Fruit fly (Drosophila melanogaster) whole organism, embryonic: ENCODE data around the gene Vha68-3.
A peak's percentile ranks its signal among the peaks of the same experiment; 100 is the strongest.

Experiments
- ATbp ChIP-seq: fragments of 200-800 bp; sonication (Bioruptor generic); optimal IDR thresholded peaks from 2 replicates; lab custom pipeline; 2017; ENCODE audit warnings: missing biosample characterization, mild to moderate bottlenecking, missing genetic modification characterization, missing genetic modification reagents
- Abd-B ChIP-seq: fragments of 200-800 bp; sonication (Bioruptor generic); optimal IDR thresholded peaks from 2 replicates; lab custom pipeline; 2018; ENCODE audit warnings: missing biosample characterization, mild to moderate bottlenecking, missing genetic modification characterization, moderate library complexity
- Atf-2 ChIP-seq: fragments of 200-800 bp; sonication (Bioruptor generic); optimal IDR thresholded peaks from 2 replicates; lab custom pipeline; 2016; ENCODE audit warnings: missing biosample characterization, missing genetic modification characterization
- BEAF-32 ChIP-seq: fragments of 200-800 bp; sonication (Bioruptor generic); optimal IDR thresholded peaks from 3 replicates; lab custom pipeline; 2017; ENCODE audit warnings: missing biosample characterization, missing genetic modification characterization, mild to moderate bottlenecking, moderate library complexity, missing genetic modification reagents
- CG10267 ChIP-seq: fragments of 200-800 bp; sonication (Bioruptor generic); optimal IDR thresholded peaks from 2 replicates; lab custom pipeline; 2018; ENCODE audit warnings: missing biosample characterization, mild to moderate bottlenecking, missing genetic modification characterization, moderate library complexity
- CG10462 ChIP-seq: fragments of 200-800 bp; sonication (Bioruptor generic); optimal IDR thresholded peaks from 2 replicates; lab custom pipeline; 2016; ENCODE audit warnings: missing biosample characterization, missing genetic modification characterization
- CG10565 ChIP-seq: fragments of 200-800 bp; sonication (Bioruptor generic); optimal IDR thresholded peaks from 3 replicates; lab custom pipeline; 2016; ENCODE audit warnings: missing biosample characterization, mild to moderate bottlenecking, missing genetic modification characterization
- CG11504 ChIP-seq: fragments of 200-800 bp; sonication (Bioruptor generic); optimal IDR thresholded peaks from 3 replicates; lab custom pipeline; 2019; ENCODE audit warnings: missing biosample characterization, mild to moderate bottlenecking, missing genetic modification characterization, moderate library complexity
- CG11695 ChIP-seq: fragments of 200-800 bp; sonication (Bioruptor generic); IDR thresholded peaks from 3 replicates; pipeline ENCODE4 v1.3.6; 2022; ENCODE audit warnings: missing biosample characterization, missing genetic modification characterization
- CG12769 ChIP-seq: fragments of 200-800 bp; sonication (Bioruptor generic); optimal IDR thresholded peaks from 2 replicates; lab custom pipeline; 2019; ENCODE audit warnings: missing biosample characterization, mild to moderate bottlenecking, missing genetic modification characterization, moderate library complexity
- CG14710 ChIP-seq: fragments of 200-800 bp; sonication (Bioruptor generic); optimal IDR thresholded peaks from 3 replicates; lab custom pipeline; 2019; ENCODE audit warnings: missing biosample characterization, mild to moderate bottlenecking, missing genetic modification characterization, moderate library complexity
- CG17186 ChIP-seq: fragments of 200-800 bp; sonication (Bioruptor generic); optimal IDR thresholded peaks from 3 replicates; lab custom pipeline; 2017; ENCODE audit warnings: missing biosample characterization, missing genetic modification reagents, missing genetic modification characterization
- CG18764 ChIP-seq: fragments of 200-800 bp; sonication (Bioruptor generic); optimal IDR thresholded peaks from 3 replicates; lab custom pipeline; 2016; ENCODE audit warnings: missing biosample characterization, missing genetic modification characterization
- CG2120 ChIP-seq: fragments of 200-800 bp; sonication (Bioruptor generic); optimal IDR thresholded peaks from 3 replicates; lab custom pipeline; 2016; ENCODE audit warnings: missing biosample characterization, missing genetic modification characterization
- CG33557 ChIP-seq: fragments of 200-800 bp; sonication (Bioruptor generic); optimal IDR thresholded peaks from 2 replicates; lab custom pipeline; 2019; ENCODE audit warnings: missing biosample characterization, mild to moderate bottlenecking, missing genetic modification characterization, moderate library complexity
- CG3838 ChIP-seq: fragments of 200-800 bp; sonication (Bioruptor generic); optimal IDR thresholded peaks from 3 replicates; lab custom pipeline; 2016; ENCODE audit warnings: missing biosample characterization, missing genetic modification characterization
- CG5953 ChIP-seq: fragments of 200-800 bp; sonication (Bioruptor generic); IDR thresholded peaks from 2 replicates; pipeline ENCODE4 v1.3.6; 2022; ENCODE audit warnings: missing biosample characterization, missing genetic modification characterization
- CG7839 ChIP-seq: fragments of 200-800 bp; sonication (Bioruptor generic); optimal IDR thresholded peaks from 3 replicates; lab custom pipeline; 2018; ENCODE audit warnings: missing biosample characterization, mild to moderate bottlenecking, missing genetic modification characterization, moderate library complexity
- CG8944 ChIP-seq: fragments of 200-800 bp; sonication (Bioruptor generic); optimal IDR thresholded peaks from 3 replicates; lab custom pipeline; 2016; ENCODE audit warnings: missing biosample characterization, missing genetic modification characterization
- CG9876 ChIP-seq: fragments of 200-800 bp; sonication (Bioruptor generic); optimal IDR thresholded peaks from 2 replicates; lab custom pipeline; 2016; ENCODE audit warnings: missing biosample characterization, missing genetic modification characterization
- Camta ChIP-seq: fragments of 200-800 bp; sonication (Bioruptor generic); optimal IDR thresholded peaks from 2 replicates; lab custom pipeline; 2016; ENCODE audit warnings: missing biosample characterization, missing genetic modification characterization
- Dbx ChIP-seq: fragments of 200-800 bp; sonication (Bioruptor generic); IDR thresholded peaks from 3 replicates; pipeline ENCODE4 v1.3.6; 2022; ENCODE audit warnings: missing biosample characterization, missing genetic modification characterization
- Dip2 ChIP-seq: fragments of 200-800 bp; sonication (Bioruptor generic); IDR thresholded peaks from 2 replicates; pipeline ENCODE4 v1.3.6; 2022; ENCODE audit warnings: missing biosample characterization, missing genetic modification characterization
- Dref ChIP-seq: fragments of 200-800 bp; sonication (Bioruptor generic); IDR thresholded peaks from 2 replicates; pipeline ENCODE4 v1.3.6; 2022; ENCODE audit warnings: missing biosample characterization, missing genetic modification characterization
- Ets65A ChIP-seq: fragments of 200-800 bp; sonication (Bioruptor generic); peaks from one replicate; lab custom pipeline; 2016; ENCODE audit warnings: missing biosample characterization, missing genetic modification characterization
- Gug ChIP-seq: fragments of 200-800 bp; sonication (Bioruptor generic); IDR thresholded peaks from 4 replicates; pipeline ENCODE4 v1.3.6; 2022; ENCODE audit warnings: missing biosample characterization, missing genetic modification characterization
- HLHmδ ChIP-seq: fragments of 200-800 bp; sonication (Bioruptor generic); optimal IDR thresholded peaks from 2 replicates; lab custom pipeline; 2018; ENCODE audit warnings: missing biosample characterization, mild to moderate bottlenecking, missing genetic modification characterization, moderate library complexity
- Hey ChIP-seq: fragments of 200-800 bp; sonication (Bioruptor generic); optimal IDR thresholded peaks from 3 replicates; lab custom pipeline; 2018; ENCODE audit warnings: missing biosample characterization, mild to moderate bottlenecking, missing genetic modification characterization
- Hr78 ChIP-seq, 2 experiments: fragments of 200-800 bp in 1 of 2; fragments of >200 bp in 1 of 2; sonication (Bioruptor generic) in 1 of 2; optimal IDR thresholded peaks; 2 replicates each; lab custom pipeline; 2017 to 2019; ENCODE audit warnings: missing biosample characterization in 2 of 2, missing genetic modification characterization in 2 of 2, mild to moderate bottlenecking in 1 of 2, moderate library complexity in 1 of 2
- Lhr ChIP-seq: fragments of 200-800 bp; sonication (Bioruptor generic); optimal IDR thresholded peaks from 3 replicates; lab custom pipeline; 2017; ENCODE audit warnings: mild to moderate bottlenecking, missing biosample characterization, missing genetic modification reagents, missing genetic modification characterization
- Lpt ChIP-seq: fragments of >200 bp; optimal IDR thresholded peaks from 2 replicates; lab custom pipeline; 2018; ENCODE audit warnings: missing biosample characterization, missing genetic modification characterization
- MESR4 ChIP-seq: fragments of 200-800 bp; sonication (Bioruptor generic); optimal IDR thresholded peaks from 2 replicates; lab custom pipeline; 2018; ENCODE audit warnings: missing biosample characterization, mild to moderate bottlenecking, missing genetic modification characterization, moderate library complexity
- NC2β ChIP-seq: fragments of 200-800 bp; sonication (Bioruptor generic); optimal IDR thresholded peaks from 2 replicates; lab custom pipeline; 2016; ENCODE audit warnings: missing biosample characterization, missing genetic modification characterization
- Rx ChIP-seq: fragments of 200-800 bp; sonication (Bioruptor generic); IDR thresholded peaks from 2 replicates; pipeline ENCODE4 v1.3.6; 2022; ENCODE audit warnings: missing biosample characterization, missing genetic modification characterization
- Sin3A ChIP-seq: fragments of >200 bp; optimal IDR thresholded peaks from 2 replicates; lab custom pipeline; 2018
- Six4 ChIP-seq: fragments of 200-800 bp; sonication (Bioruptor generic); optimal IDR thresholded peaks from 2 replicates; lab custom pipeline; 2016; ENCODE audit warnings: missing biosample characterization, missing genetic modification characterization
- YL-1 ChIP-seq: fragments of 200-800 bp; sonication (Bioruptor generic); optimal IDR thresholded peaks from 3 replicates; lab custom pipeline; 2017; ENCODE audit warnings: missing biosample characterization, mild to moderate bottlenecking, missing genetic modification characterization
- bigmax ChIP-seq: fragments of 200-800 bp; sonication (Bioruptor generic); optimal IDR thresholded peaks from 2 replicates; lab custom pipeline; 2018; ENCODE audit warnings: missing biosample characterization, mild to moderate bottlenecking, missing genetic modification characterization
- btn ChIP-seq: fragments of 200-800 bp; sonication (Bioruptor generic); optimal IDR thresholded peaks from 2 replicates; lab custom pipeline; 2016; ENCODE audit warnings: missing biosample characterization, missing genetic modification characterization
- cas ChIP-seq: fragments of 200-800 bp; sonication (Bioruptor generic); IDR thresholded peaks from 2 replicates; pipeline ENCODE4 v1.3.6; 2022; ENCODE audit warnings: missing biosample characterization, missing genetic modification characterization
- ewg ChIP-seq: fragments of 200-800 bp; sonication (Bioruptor generic); optimal IDR thresholded peaks from 3 replicates; lab custom pipeline; 2017; ENCODE audit warnings: mild to moderate bottlenecking, missing biosample characterization, missing genetic modification reagents, missing genetic modification characterization
- fru ChIP-seq: fragments of >200 bp; optimal IDR thresholded peaks from 2 replicates; lab custom pipeline; 2017
- ftz-f1 ChIP-seq: fragments of 200-800 bp; sonication (Bioruptor generic); optimal IDR thresholded peaks from 2 replicates; lab custom pipeline; 2016; ENCODE audit warnings: missing biosample characterization, missing genetic modification characterization
- gro ChIP-seq: fragments of 200-800 bp; sonication (Bioruptor generic); optimal IDR thresholded peaks from 2 replicates; lab custom pipeline; 2016; ENCODE audit warnings: missing biosample characterization, missing genetic modification characterization
- hb ChIP-seq: fragments of 200-800 bp; sonication (Bioruptor generic); IDR thresholded peaks from 3 replicates; pipeline ENCODE4 v1.3.6; 2022; ENCODE audit warnings: missing biosample characterization, missing genetic modification characterization; ENCODE audit not compliant: partially characterized antibody
- ind ChIP-seq: fragments of 200-800 bp; sonication (Bioruptor generic); optimal IDR thresholded peaks from 3 replicates; lab custom pipeline; 2016; ENCODE audit warnings: missing biosample characterization, missing genetic modification characterization
- sens ChIP-seq: fragments of 200-800 bp; sonication (Bioruptor generic); peaks from one replicate; lab custom pipeline; 2016; ENCODE audit warnings: missing biosample characterization, missing genetic modification characterization
- sima ChIP-seq: fragments of 200-800 bp; sonication (Bioruptor generic); optimal IDR thresholded peaks from 2 replicates; lab custom pipeline; 2016; ENCODE audit warnings: missing biosample characterization, missing genetic modification characterization
- sna ChIP-seq: fragments of 200-800 bp; sonication (Bioruptor generic); IDR thresholded peaks from 2 replicates; pipeline ENCODE4 v1.3.6; 2022; ENCODE audit warnings: missing biosample characterization, missing genetic modification characterization; ENCODE audit not compliant: partially characterized antibody
- sug ChIP-seq: fragments of 200-800 bp; optimal IDR thresholded peaks from 2 replicates; lab custom pipeline; 2019; ENCODE audit warnings: missing biosample characterization, mild to moderate bottlenecking, missing genetic modification characterization, moderate library complexity
- twi ChIP-seq: fragments of 200-800 bp; optimal IDR thresholded peaks from 2 replicates; lab custom pipeline; 2019; ENCODE audit warnings: missing biosample characterization, mild to moderate bottlenecking, missing genetic modification characterization, moderate library complexity

Vha68-3 gene

dm6 chr2L:13018992-13019484, 40.5 kb downstream of the Vha68-3 start, which contains the start of gene Ube4B (continued):
- TF ChIP-seq Gug (GFP tag; lab: Robert Waterston, UW) (peak; percentile 58; the same call in 1 of the 4 replicates), CG10462 (no peak), sens (GFP tag; lab: Kevin White, UChicago) (peak; percentile 91), ftz-f1 (GFP tag; lab: Kevin White, UChicago) (peak; percentile 65), CG14710 (tag; lab: Kevin White, UChicago) (peak; percentile 97), HLHmδ (GFP tag; lab: Kevin White, UChicago) (no peak), Ets65A (peak; percentile 97), CG8944 (GFP tag; lab: Kevin White, UChicago) (peak; percentile 75), sna (GFP tag; lab: Robert Waterston, UW) (peak; percentile 76), YL-1 (peak; percentile 95), CG7839 (no peak), Lpt (GFP tag; lab: Kevin White, UChicago) (no peak), CG3838 (GFP tag; lab: Kevin White, UChicago) (peak; percentile 53), Hr78 (GFP tag; optimal IDR thresholded peaks at IDR 0.05; lab: Kevin White, UChicago) (no peak), ind (GFP tag; lab: Kevin White, UChicago) (peak; percentile 62), CG12769 (tag; lab: Kevin White, UChicago) (no peak), CG10267 (tag; lab: Kevin White, UChicago) (no peak), ewg (GFP tag; lab: Kevin White, UChicago) (no peak), Dref (peak; percentile 59), fru (lab: Kevin White, UChicago) (no peak), Sin3A (lab: Kevin White, UChicago) (peak; percentile 62), CG11504 (tag; lab: Kevin White, UChicago) (no peak), Rx (GFP tag; lab: Robert Waterston, UW) (peak; percentile 53; the same call in 1 of the 2 replicates), CG5953 (no peak), Lhr (GFP tag; lab: Kevin White, UChicago) (peak; percentile 64), NC2β (GFP tag; lab: Kevin White, UChicago) (peak; percentile 52), CG10565 (no peak), CG11695 (GFP tag; lab: Robert Waterston, UW) (0 out of 3 replicates have a peak, but pooled peaks have one; percentile 12), MESR4 (GFP tag; lab: Kevin White, UChicago) (peak; percentile 88), sug (tag; lab: Kevin White, UChicago) (peak; percentile 74), cas (GFP tag; lab: Robert Waterston, UW) (0 out of 2 replicates have a peak, but pooled peaks have one; percentile 43), hb (peak; percentile 82), Dbx (GFP tag; lab: Robert Waterston, UW) (peak; percentile 86), Camta (GFP tag; lab: Kevin White, UChicago) (peak; percentile 36), sima (GFP tag; lab: Kevin White, UChicago) (no peak), Six4 (GFP tag; lab: Kevin White, UChicago) (peak; percentile 26), BEAF-32 (GFP tag; lab: Kevin White, UChicago) (peak; percentile 95), CG18764 (GFP tag; lab: Kevin White, UChicago) (no peak), CG17186 (GFP tag; lab: Kevin White, UChicago) (peak; percentile 67), CG9876 (GFP tag; lab: Kevin White, UChicago) (peak; percentile 48), ATbp (GFP tag; lab: Kevin White, UChicago) (no peak), twi (tag; lab: Kevin White, UChicago) (no peak), Dip2 (GFP tag; lab: Robert Waterston, UW) (no peak), btn (GFP tag; lab: Kevin White, UChicago) (no peak), gro (GFP tag; lab: Kevin White, UChicago) (peak; percentile 87), CG33557 (no peak), Abd-B (peak; percentile 41), Hey (no peak), CG2120 (GFP tag; lab: Kevin White, UChicago) (peak; percentile 91), bigmax (peak; percentile 18), Atf-2 (no peak)
